Worm (Caenorhabditis elegans): ENCODE results near the gene C18A3.11.
A peak's percentile ranks its signal among the peaks of the same experiment; 100 is the strongest.

ce11 chrII:5712126-5712525 is 18.7 kb upstream of the C18A3.11 start:
- TF ChIP-seq nhr-12 (tag; optimal IDR thresholded peaks at IDR 0.05) (no peak), nhr-237 (tag; optimal IDR thresholded peaks at IDR 0.05) (no peak), egl-27 (tag; optimal IDR thresholded peaks at IDR 0.05) (no peak), lin-39 (tag; optimal IDR thresholded peaks at IDR 0.05) (no peak), nhr-77 (tag; optimal IDR thresholded peaks at IDR 0.05) (no peak), nfya-1 (tag; optimal IDR thresholded peaks at IDR 0.05; ENCODE audit: insufficient read depth) (no peak), ztf-11 (tag; optimal IDR thresholded peaks at IDR 0.05) (no peak), ceh-82 (tag; optimal IDR thresholded peaks at IDR 0.05) (no peak), ama-1 (optimal IDR thresholded peaks at IDR 0.05) (peak; percentile 33), fkh-10 (GFP tag; optimal IDR thresholded peaks at IDR 0.05) (no peak), tbx-2 (tag; optimal IDR thresholded peaks at IDR 0.05) (no peak), nhr-76 (tag; optimal IDR thresholded peaks at IDR 0.05) (no peak), mdl-1 (tag; optimal IDR thresholded peaks at IDR 0.05) (no peak)

Data from whole organism, L3 larva.